Worm (Caenorhabditis elegans) whole organism, young adult: ENCODE results near the gene pqn-39.

Experiments used
- ama-1 ChIP-seq, 3 experiments: fragments of 150-350 bp in 1 of 3; sonication (generic microtip) in 2 of 3; optimal IDR thresholded peaks; 2 replicates each; lab custom pipeline; 2014 to 2018; ENCODE audit warnings: missing biosample characterization in 2 of 3, missing genetic modification characterization in 2 of 3, missing genetic modification reagents in 2 of 3
- hmg-20 ChIP-seq: fragments of 200-800 bp; sonication (Bioruptor generic); IDR thresholded peaks from 2 replicates; pipeline ENCODE4 v1.3.6; 2022; ENCODE audit warnings: missing genetic modification reagents, missing genetic modification characterization, missing compliant biosample characterization

DNA sequence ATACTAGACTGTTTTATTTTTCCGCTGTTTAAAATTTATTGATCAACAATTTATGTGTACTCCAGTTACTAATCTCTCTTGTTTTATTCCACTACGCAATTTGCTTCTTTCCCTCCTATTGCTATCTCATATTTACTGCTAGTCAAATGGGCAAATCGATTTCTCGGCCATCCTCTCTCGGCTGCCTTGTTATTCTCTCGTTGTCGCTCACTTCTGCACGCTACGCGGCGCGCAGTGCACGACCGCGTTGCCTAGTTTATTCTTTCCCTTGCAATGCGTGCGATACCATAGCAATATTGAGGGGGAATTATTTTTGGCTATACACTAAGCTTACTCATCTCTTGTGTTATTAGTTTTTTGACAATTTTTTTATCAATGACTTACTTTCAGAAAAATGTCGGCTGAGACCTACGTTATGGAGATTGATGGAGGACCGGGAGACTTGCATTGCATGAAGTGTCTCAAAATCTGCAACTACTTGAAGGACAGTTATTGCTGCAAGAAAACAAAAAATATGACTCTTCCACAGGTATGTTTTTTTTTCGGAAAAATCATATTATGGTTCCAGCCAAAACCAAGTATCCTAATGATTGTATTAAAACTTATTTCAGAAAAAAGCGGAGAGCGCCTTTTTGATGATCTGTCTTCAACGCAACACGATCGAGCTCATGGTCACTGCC, 9.1 kb upstream of the pqn-39 start, which contains the start of gene F48F7.6:
- TF ChIP-seq ama-1 (optimal IDR thresholded peaks at IDR 0.05; lab: Kevin White, UChicago) = no peak
- TF ChIP-seq ama-1 (GFP tag; optimal IDR thresholded peaks at IDR 0.05; lab: Kevin White, UChicago) = no peak
- TF ChIP-seq hmg-20 (GFP tag; lab: Robert Waterston, UW) = no peak
